Worm (Caenorhabditis elegans) whole organism, L4 larva: ENCODE data around the gene T15B12.2.
A peak's percentile ranks its signal among the peaks of the same experiment; 100 is the strongest.

Experiments used
- D1046.2 ChIP-seq: fragments of 200-800 bp; sonication (Bioruptor generic); IDR thresholded peaks from 2 replicates; pipeline ENCODE4 v1.3.6; 2022; ENCODE audit warnings: missing genetic modification characterization, missing compliant biosample characterization
- F37D6.2 ChIP-seq: sonication (generic microtip); optimal IDR thresholded peaks from 2 replicates; lab custom pipeline; 2016; ENCODE audit warnings: mild to moderate bottlenecking, missing genetic modification characterization, missing compliant biosample characterization
- F49E8.2 ChIP-seq: sonication (generic microtip); optimal IDR thresholded peaks from 2 replicates; lab custom pipeline; 2016; ENCODE audit warnings: missing compliant biosample characterization, mild to moderate bottlenecking, missing genetic modification characterization, borderline replicate concordance
- T20F7.1 ChIP-seq: fragments of 200-800 bp; sonication (Bioruptor generic); optimal IDR thresholded peaks from 2 replicates; lab custom pipeline; 2018; ENCODE audit warnings: mild to moderate bottlenecking, missing genetic modification characterization, missing compliant biosample characterization
- Y48G9A.11 ChIP-seq: fragments of 200-800 bp; sonication (Bioruptor generic); IDR thresholded peaks from 2 replicates; pipeline ENCODE4 v1.3.6; 2022; ENCODE audit warnings: missing genetic modification reagents, missing genetic modification characterization, missing compliant biosample characterization
- Y5F2A.4 ChIP-seq: fragments of 200-800 bp; sonication (Bioruptor generic); optimal IDR thresholded peaks from 2 replicates; lab custom pipeline; 2018; ENCODE audit warnings: mild to moderate bottlenecking, missing genetic modification characterization, missing compliant biosample characterization
- Y75B8A.6 ChIP-seq: fragments of 200-800 bp; sonication (Bioruptor generic); IDR thresholded peaks from 2 replicates; pipeline ENCODE4 v1.3.6; 2022; ENCODE audit warnings: missing genetic modification reagents, missing genetic modification characterization, missing compliant biosample characterization
- ZK337.2 ChIP-seq: fragments of 200-800 bp; sonication (Bioruptor generic); IDR thresholded peaks from 2 replicates; pipeline ENCODE4 v1.3.6; 2022; ENCODE audit warnings: missing genetic modification reagents, missing genetic modification characterization, missing compliant biosample characterization
- ZK546.5 ChIP-seq, 2 experiments: sonication (generic microtip); optimal IDR thresholded peaks; 2 replicates each; lab custom pipeline; 2017; ENCODE audit warnings: missing biosample characterization in 2 of 2, missing genetic modification characterization in 2 of 2
- aha-1 ChIP-seq: fragments of 150-350 bp; peaks from one replicate; lab custom pipeline; 2014; ENCODE audit warnings: missing biosample characterization, missing genetic modification characterization
- arid-1 ChIP-seq: fragments of 200-800 bp; sonication (Bioruptor generic); conservative IDR thresholded peaks from 2 replicates; pipeline ENCODE4 v1.3.6; 2022; ENCODE audit warnings: missing genetic modification reagents, missing genetic modification characterization, missing compliant biosample characterization
- ceh-44 ChIP-seq: fragments of 200-800 bp; sonication (Bioruptor generic); IDR thresholded peaks from 2 replicates; pipeline ENCODE4 v1.3.6; 2022; ENCODE audit warnings: missing genetic modification reagents, missing genetic modification characterization, missing compliant biosample characterization
- ces-1 ChIP-seq: fragments of 150-350 bp; sonication (generic microtip); optimal IDR thresholded peaks from 4 replicates; lab custom pipeline; 2014; ENCODE audit warnings: missing biosample characterization, missing genetic modification reagents, missing genetic modification characterization
- daf-16 ChIP-seq, 3 experiments: sonication (generic microtip); optimal IDR thresholded peaks; 2 replicates each; lab custom pipeline; 2016 to 2017; ENCODE audit warnings: missing genetic modification characterization in 3 of 3, missing genetic modification reagents in 3 of 3, mild to moderate bottlenecking in 2 of 3, missing compliant biosample characterization in 2 of 3, missing biosample characterization in 1 of 3, moderate library complexity in 1 of 3
- dmd-6 ChIP-seq: fragments of 200-800 bp; sonication (Bioruptor generic); IDR thresholded peaks from 2 replicates; pipeline ENCODE4 v1.3.6; 2022; ENCODE audit warnings: missing genetic modification reagents, missing genetic modification characterization, missing compliant biosample characterization
- dmd-9 ChIP-seq: fragments of 200-800 bp; sonication (Bioruptor generic); IDR thresholded peaks from 2 replicates; pipeline ENCODE4 v1.3.6; 2022; ENCODE audit warnings: missing genetic modification reagents, missing genetic modification characterization, missing compliant biosample characterization
- dpl-1 ChIP-seq: fragments of 150-350 bp; optimal IDR thresholded peaks from 2 replicates; lab custom pipeline; 2014; ENCODE audit warnings: missing biosample characterization, missing genetic modification reagents, missing genetic modification characterization
- egl-27 ChIP-seq: sonication (generic microtip); optimal IDR thresholded peaks from 3 replicates; lab custom pipeline; 2017; ENCODE audit warnings: missing biosample characterization, missing genetic modification reagents, missing genetic modification characterization
- gei-8 ChIP-seq: fragments of 200-800 bp; sonication (Bioruptor generic); optimal IDR thresholded peaks from 2 replicates; lab custom pipeline; 2018; ENCODE audit warnings: mild to moderate bottlenecking, missing genetic modification characterization, missing compliant biosample characterization
- hlh-11 ChIP-seq: fragments of 200-800 bp; sonication (Bioruptor generic); optimal IDR thresholded peaks from 2 replicates; lab custom pipeline; 2018; ENCODE audit warnings: mild to moderate bottlenecking, missing genetic modification characterization, missing compliant biosample characterization
- hlh-30 ChIP-seq: sonication (generic microtip); optimal IDR thresholded peaks from 2 replicates; lab custom pipeline; 2017; ENCODE audit warnings: antibody characterized with exemption, mild to moderate bottlenecking, missing genetic modification characterization, missing compliant biosample characterization; ENCODE audit not compliant: insufficient read depth
- hmg-1.1 ChIP-seq: fragments of 200-800 bp; sonication (Bioruptor generic); IDR thresholded peaks from 2 replicates; pipeline ENCODE4 v1.3.6; 2022; ENCODE audit warnings: missing genetic modification reagents, missing genetic modification characterization, missing compliant biosample characterization
- lin-13 ChIP-seq: fragments of 150-350 bp; optimal IDR thresholded peaks from 2 replicates; lab custom pipeline; 2014; ENCODE audit warnings: missing biosample characterization, missing genetic modification reagents, missing genetic modification characterization
- lir-3 ChIP-seq: sonication (generic microtip); optimal IDR thresholded peaks from 2 replicates; lab custom pipeline; 2016; ENCODE audit warnings: mild to moderate bottlenecking, missing genetic modification characterization, missing compliant biosample characterization
- lsy-2 ChIP-seq, 2 experiments: fragments of 150-350 bp in 1 of 2; sonication (generic microtip) in 1 of 2; optimal IDR thresholded peaks; 2 replicates each; lab custom pipeline; 2014 to 2017; ENCODE audit warnings: missing biosample characterization in 2 of 2, missing genetic modification characterization in 2 of 2
- madf-5 ChIP-seq, 2 experiments: fragments of 200-800 bp; sonication (Bioruptor generic); IDR thresholded peaks; 2 replicates each; pipeline ENCODE4 v1.3.6; 2022; ENCODE audit warnings: missing compliant biosample characterization in 2 of 2, missing genetic modification characterization in 2 of 2
- madf-9 ChIP-seq: fragments of 200-800 bp; sonication (Bioruptor generic); conservative IDR thresholded peaks from 2 replicates; pipeline ENCODE4 v1.3.6; 2022; ENCODE audit warnings: missing genetic modification reagents, missing genetic modification characterization, missing compliant biosample characterization
- mdl-1 ChIP-seq, 2 experiments: fragments of 150-350 bp in 1 of 2; sonication (generic microtip) in 1 of 2; optimal IDR thresholded peaks; 2 replicates each; lab custom pipeline; 2014 to 2017; ENCODE audit warnings: missing biosample characterization in 2 of 2, missing genetic modification characterization in 2 of 2
- mep-1 ChIP-seq: fragments of 150-350 bp; sonication (generic microtip); optimal IDR thresholded peaks from 3 replicates; lab custom pipeline; 2014; ENCODE audit warnings: missing biosample characterization, missing genetic modification characterization
- mes-2 ChIP-seq: sonication (generic microtip); optimal IDR thresholded peaks from 2 replicates; lab custom pipeline; 2016; ENCODE audit warnings: missing genotype, mild to moderate bottlenecking, missing genetic modification characterization, missing compliant biosample characterization; ENCODE audit not compliant: poor library complexity, severe bottlenecking
- mxl-2 ChIP-seq: fragments of 200-800 bp; sonication (Bioruptor generic); conservative IDR thresholded peaks from 2 replicates; pipeline ENCODE4 v1.3.6; 2022; ENCODE audit warnings: missing genetic modification reagents, missing genetic modification characterization, missing compliant biosample characterization
- nhr-102 ChIP-seq: sonication (generic microtip); optimal IDR thresholded peaks from 2 replicates; lab custom pipeline; 2016; ENCODE audit warnings: mild to moderate bottlenecking, missing genetic modification characterization, moderate library complexity, missing compliant biosample characterization
- nhr-11 ChIP-seq: fragments of 150-350 bp; optimal IDR thresholded peaks from 2 replicates; lab custom pipeline; 2014; ENCODE audit warnings: missing biosample characterization, missing genetic modification characterization
- nhr-28 ChIP-seq: fragments of 150-350 bp; optimal IDR thresholded peaks from 2 replicates; lab custom pipeline; 2014; ENCODE audit warnings: missing biosample characterization, missing genetic modification characterization
- nhr-6 ChIP-seq: fragments of 150-350 bp; optimal IDR thresholded peaks from 2 replicates; lab custom pipeline; 2014; ENCODE audit warnings: missing biosample characterization, missing genetic modification characterization
- nhr-76 ChIP-seq: fragments of 150-350 bp; optimal IDR thresholded peaks from 2 replicates; lab custom pipeline; 2014; ENCODE audit warnings: missing biosample characterization, missing genetic modification characterization
- php-3 ChIP-seq: fragments of 200-800 bp; sonication (Bioruptor generic); IDR thresholded peaks from 2 replicates; pipeline ENCODE4 v1.3.6; 2022; ENCODE audit warnings: missing genetic modification reagents, missing genetic modification characterization, missing compliant biosample characterization
- rbr-2 ChIP-seq: sonication (generic microtip); optimal IDR thresholded peaks from 2 replicates; lab custom pipeline; 2016; ENCODE audit warnings: missing genotype, missing genetic modification characterization, missing compliant biosample characterization
- sdz-12 ChIP-seq: fragments of 200-800 bp; sonication (Bioruptor generic); optimal IDR thresholded peaks from 2 replicates; lab custom pipeline; 2018; ENCODE audit warnings: mild to moderate bottlenecking, missing genetic modification characterization, missing compliant biosample characterization
- snpc-1.2 ChIP-seq: fragments of 200-800 bp; sonication (Bioruptor generic); IDR thresholded peaks from 2 replicates; pipeline ENCODE4 v1.3.6; 2022; ENCODE audit warnings: missing genetic modification reagents, missing genetic modification characterization, missing compliant biosample characterization
- spr-3 ChIP-seq: fragments of 200-800 bp; sonication (Bioruptor generic); optimal IDR thresholded peaks from 2 replicates; lab custom pipeline; 2018; ENCODE audit warnings: mild to moderate bottlenecking, missing genetic modification characterization, missing compliant biosample characterization
- tag-97 ChIP-seq: fragments of 200-800 bp; sonication (Bioruptor generic); IDR thresholded peaks from 2 replicates; pipeline ENCODE4 v1.3.6; 2022; ENCODE audit warnings: missing genetic modification characterization, missing compliant biosample characterization
- tra-1 ChIP-seq: fragments of 200-800 bp; sonication (Bioruptor generic); IDR thresholded peaks from 2 replicates; pipeline ENCODE4 v1.3.6; 2022; ENCODE audit warnings: missing genetic modification reagents, missing genetic modification characterization, missing compliant biosample characterization
- unc-130 ChIP-seq: sonication (generic microtip); optimal IDR thresholded peaks from 2 replicates; lab custom pipeline; 2016; ENCODE audit warnings: missing genetic modification reagents, missing genetic modification characterization, missing compliant biosample characterization
- vab-7 ChIP-seq: fragments of 200-800 bp; sonication (Bioruptor generic); IDR thresholded peaks from 2 replicates; pipeline ENCODE4 v1.3.6; 2022; ENCODE audit warnings: missing genetic modification reagents, missing genetic modification characterization, missing compliant biosample characterization
- zfp-3 ChIP-seq: fragments of 200-800 bp; sonication (Bioruptor generic); conservative IDR thresholded peaks from 2 replicates; pipeline ENCODE4 v1.3.6; 2022; ENCODE audit warnings: missing genetic modification reagents, missing genetic modification characterization, missing compliant biosample characterization

T15B12.2 gene

DNA sequence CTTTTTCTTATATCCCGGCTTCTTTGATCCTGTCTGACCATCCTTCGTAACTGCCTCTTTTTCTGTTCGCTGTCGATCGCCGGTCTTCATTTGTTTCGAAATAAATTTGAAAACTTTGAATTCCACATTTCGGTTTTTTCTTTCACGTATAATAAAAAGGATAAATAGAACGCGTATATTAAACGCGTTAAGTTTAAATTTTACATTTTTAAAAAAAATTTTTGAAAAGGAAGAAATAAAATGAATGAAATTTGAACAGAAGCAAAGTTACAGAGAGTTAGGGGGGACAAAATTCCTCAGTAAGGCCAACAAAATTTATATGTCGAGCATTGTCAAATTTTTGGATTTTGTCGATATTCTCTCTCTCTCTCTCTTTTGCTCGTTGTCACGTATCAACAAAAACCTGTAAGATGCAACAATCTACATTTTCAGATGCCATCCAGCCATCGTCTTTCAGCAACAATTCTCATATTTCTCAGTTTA lies at the start of gene T15B12.2, which contains the start of gene F52C9.5:
TSS of gene T15B12.2 (minus strand) at position 101 of the 483 bp plus-strand sequence.
TSS of gene F52C9.5 (plus strand) at position 433 of the 483 bp plus-strand sequence.
- TF ChIP-seq ces-1 (GFP tag; lab: Kevin White, UChicago), result no peak

DNA sequence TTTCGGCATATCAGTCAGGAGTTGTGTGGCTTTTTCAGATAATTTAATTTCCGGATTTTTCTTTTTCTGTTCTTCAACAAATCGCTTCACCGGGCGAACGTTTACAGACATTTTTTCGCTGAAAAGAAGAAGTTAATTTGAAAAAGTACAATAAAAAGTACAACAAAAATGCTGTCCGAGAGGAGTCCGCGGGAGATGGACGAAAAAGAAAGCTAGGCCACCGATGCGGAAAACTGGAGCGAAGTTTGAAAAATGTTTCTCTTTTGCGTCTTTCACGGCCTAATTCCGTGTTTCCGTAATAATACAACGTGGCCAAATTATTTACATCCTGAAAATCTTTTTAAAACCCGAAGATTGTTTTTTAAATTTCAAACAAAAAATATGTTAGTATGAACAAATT lies 47.6 kb upstream of the T15B12.2 start, which contains the start of gene thoc-5:
TSS of gene thoc-5 (minus strand) at position 152 of the 400 bp plus-strand sequence.
- TF ChIP-seq vab-7 (GFP tag; lab: Robert Waterston, UW) (peak; percentile 50; the same call in 1 of the 2 replicates), egl-27 (no peak), snpc-1.2 (no peak), rbr-2 (tag; lab: Kevin White, UChicago) (peak; percentile 57), mxl-2 (GFP tag; lab: Robert Waterston, UW) (no peak), nhr-28 (tag; lab: Kevin White, UChicago) (peak; percentile 34), nhr-76 (tag; lab: Kevin White, UChicago) (no peak), mep-1 (tag; lab: Kevin White, UChicago) (peak; percentile 53), dmd-6 (GFP tag; lab: Robert Waterston, UW) (peak; percentile 81), lsy-2 (tag; optimal IDR thresholded peaks at IDR 0.05; lab: Kevin White, UChicago) (peak in 1 of 2 experiments; percentile 87), D1046.2 (GFP tag; lab: Robert Waterston, UW) (0 out of 2 replicates have a peak, but pooled peaks have one; percentile 4), tra-1 (GFP tag; lab: Robert Waterston, UW) (peak; percentile 72; the same call in 1 of the 2 replicates), F49E8.2 (no peak), daf-16 (GFP tag; optimal IDR thresholded peaks at IDR 0.05; lab: Kevin White, UChicago) (peak in 1 of 2 experiments; percentile 26), daf-16 (tag; optimal IDR thresholded peaks at IDR 0.05; lab: Kevin White, UChicago) (no peak), ZK337.2 (peak; percentile 92), Y48G9A.11 (GFP tag; lab: Robert Waterston, UW) (peak; percentile 78; the same call in 1 of the 2 replicates), zfp-3 (GFP tag; lab: Robert Waterston, UW) (0 out of 2 replicates have a peak, but pooled peaks have one; percentile 19), ceh-44 (GFP tag; lab: Robert Waterston, UW) (peak; percentile 74; the same call in 1 of the 2 replicates), ZK546.5 (tag; optimal IDR thresholded peaks at IDR 0.05; lab: Kevin White, UChicago) (no peak), tag-97 (peak; percentile 77; the same call in 1 of the 2 replicates), php-3 (GFP tag; lab: Robert Waterston, UW) (peak; percentile 48; the same call in 1 of the 2 replicates), spr-3 (GFP tag; lab: Kevin White, UChicago) (peak; percentile 28), hlh-11 (tag; lab: Kevin White, UChicago) (peak; percentile 52), arid-1 (GFP tag; lab: Robert Waterston, UW) (peak; percentile 38; the same call in 1 of the 2 replicates), madf-9 (peak; percentile 80), mdl-1 (tag; optimal IDR thresholded peaks at IDR 0.05; lab: Kevin White, UChicago) (no peak), sdz-12 (GFP tag; lab: Kevin White, UChicago) (peak; percentile 75), hmg-1.1 (GFP tag; lab: Robert Waterston, UW) (0 out of 2 replicates have a peak, but pooled peaks have one; percentile 37), Y75B8A.6 (0 out of 2 replicates have a peak, but pooled peaks have one; percentile 70), dmd-9 (GFP tag; lab: Robert Waterston, UW) (peak; percentile 92), aha-1 (peak; percentile 92), lir-3 (no peak), Y5F2A.4 (no peak), T20F7.1 (GFP tag; lab: Kevin White, UChicago) (peak; percentile 33), hlh-30 (tag; lab: Kevin White, UChicago) (peak; percentile 53), unc-130 (peak; percentile 94), nhr-11 (peak; percentile 36), madf-5 (GFP tag; IDR thresholded peaks at IDR 0.05; lab: Robert Waterston, UW) (peak in 1 of 2 experiments; percentile 43; a peak in 1 of 4 replicates), dpl-1 (GFP tag; lab: Kevin White, UChicago) (peak; percentile 98), gei-8 (GFP tag; lab: Kevin White, UChicago) (no peak), nhr-6 (tag; lab: Kevin White, UChicago) (peak; percentile 77), F37D6.2 (tag; lab: Kevin White, UChicago) (peak; percentile 35), nhr-102 (tag; lab: Kevin White, UChicago) (peak; percentile 55), mes-2 (tag; lab: Kevin White, UChicago) (peak; percentile 100), lin-13 (GFP tag; lab: Kevin White, UChicago) (peak; percentile 34)
